Worm (Caenorhabditis elegans) whole organism, late embryonic: ENCODE data around the gene che-2.

Source experiments
- C08G9.2 ChIP-seq: sonication (generic microtip); optimal IDR thresholded peaks from 2 replicates; lab custom pipeline; 2016; ENCODE audit warnings: mild to moderate bottlenecking, missing genetic modification characterization, moderate library complexity, missing compliant biosample characterization
- T23F11.4 ChIP-seq: fragments of 200-800 bp; sonication (Bioruptor generic); optimal IDR thresholded peaks from 2 replicates; lab custom pipeline; 2018; ENCODE audit warnings: mild to moderate bottlenecking, missing genetic modification characterization, missing compliant biosample characterization
- ceh-14 ChIP-seq: sonication (generic microtip); optimal IDR thresholded peaks from 2 replicates; lab custom pipeline; 2016; ENCODE audit warnings: missing genotype, missing genetic modification characterization, missing compliant biosample characterization
- ceh-2 ChIP-seq: sonication (generic microtip); optimal IDR thresholded peaks from 2 replicates; lab custom pipeline; 2016; ENCODE audit warnings: missing genotype, missing genetic modification characterization, missing compliant biosample characterization
- ceh-22 ChIP-seq: sonication (generic microtip); optimal IDR thresholded peaks from 2 replicates; lab custom pipeline; 2017; ENCODE audit warnings: missing biosample characterization, missing genetic modification characterization
- ceh-24 ChIP-seq: sonication (generic microtip); optimal IDR thresholded peaks from 2 replicates; lab custom pipeline; 2016; ENCODE audit warnings: mild to moderate bottlenecking, missing genetic modification characterization, missing compliant biosample characterization
- ceh-31 ChIP-seq: sonication (generic microtip); optimal IDR thresholded peaks from 2 replicates; lab custom pipeline; 2016; ENCODE audit warnings: missing genetic modification characterization, missing compliant biosample characterization
- ceh-34 ChIP-seq: sonication (generic microtip); optimal IDR thresholded peaks from 2 replicates; lab custom pipeline; 2016; ENCODE audit warnings: mild to moderate bottlenecking, missing genetic modification characterization, missing compliant biosample characterization
- ceh-6 ChIP-seq: fragments of 200-800 bp; sonication (Bioruptor generic); optimal IDR thresholded peaks from 2 replicates; lab custom pipeline; 2018; ENCODE audit warnings: mild to moderate bottlenecking, missing genetic modification characterization, missing compliant biosample characterization
- ceh-9 ChIP-seq: sonication (generic microtip); optimal IDR thresholded peaks from 2 replicates; lab custom pipeline; 2016; ENCODE audit warnings: mild to moderate bottlenecking, missing genetic modification characterization, inconsistent platforms, missing compliant biosample characterization
- che-1 ChIP-seq: sonication (generic microtip); optimal IDR thresholded peaks from 2 replicates; lab custom pipeline; 2016; ENCODE audit warnings: mild to moderate bottlenecking, missing genetic modification characterization, missing compliant biosample characterization
- dmd-4 ChIP-seq: sonication (generic microtip); optimal IDR thresholded peaks from 2 replicates; lab custom pipeline; 2016; ENCODE audit warnings: borderline replicate concordance, missing genetic modification characterization, missing compliant biosample characterization
- dve-1 ChIP-seq: sonication (generic microtip); optimal IDR thresholded peaks from 2 replicates; lab custom pipeline; 2017; ENCODE audit warnings: antibody characterized with exemption, mild to moderate bottlenecking, missing genetic modification characterization, missing compliant biosample characterization
- elt-2 ChIP-seq: sonication (generic microtip); optimal IDR thresholded peaks from 2 replicates; lab custom pipeline; 2016; ENCODE audit warnings: missing genetic modification reagents, missing genetic modification characterization, missing compliant biosample characterization
- elt-4 ChIP-seq: sonication (generic microtip); optimal IDR thresholded peaks from 2 replicates; lab custom pipeline; 2016; ENCODE audit warnings: missing genetic modification characterization, missing compliant biosample characterization
- ets-4 ChIP-seq: sonication (generic microtip); optimal IDR thresholded peaks from 2 replicates; lab custom pipeline; 2016; ENCODE audit warnings: missing genetic modification characterization, missing compliant biosample characterization
- eyg-1 ChIP-seq: sonication (generic microtip); optimal IDR thresholded peaks from 2 replicates; lab custom pipeline; 2016; ENCODE audit warnings: missing genotype, missing genetic modification characterization, missing compliant biosample characterization
- fkh-6 ChIP-seq: sonication (generic microtip); optimal IDR thresholded peaks from 2 replicates; lab custom pipeline; 2016; ENCODE audit warnings: missing genetic modification characterization, missing compliant biosample characterization
- hlh-15 ChIP-seq: sonication (generic microtip); optimal IDR thresholded peaks from 2 replicates; lab custom pipeline; 2016; ENCODE audit warnings: missing genetic modification characterization, missing compliant biosample characterization
- hlh-6 ChIP-seq: sonication (generic microtip); optimal IDR thresholded peaks from 2 replicates; lab custom pipeline; 2016; ENCODE audit warnings: missing genotype, missing genetic modification characterization, missing compliant biosample characterization
- lim-6 ChIP-seq: sonication (generic microtip); optimal IDR thresholded peaks from 2 replicates; lab custom pipeline; 2016; ENCODE audit warnings: missing genetic modification characterization, missing compliant biosample characterization
- madf-2 ChIP-seq: sonication (generic microtip); optimal IDR thresholded peaks from 2 replicates; lab custom pipeline; 2017; ENCODE audit warnings: missing genetic modification characterization, missing compliant biosample characterization
- nfya-1 ChIP-seq: sonication (generic microtip); optimal IDR thresholded peaks from 2 replicates; lab custom pipeline; 2017; ENCODE audit warnings: missing genetic modification characterization, mild to moderate bottlenecking, missing compliant biosample characterization, antibody characterized with exemption, moderate library complexity
- nhr-11 ChIP-seq: fragments of 150-350 bp; optimal IDR thresholded peaks from 2 replicates; lab custom pipeline; 2014; ENCODE audit warnings: missing biosample characterization, missing genetic modification characterization
- nhr-232 ChIP-seq: sonication (generic microtip); optimal IDR thresholded peaks from 2 replicates; lab custom pipeline; 2016; ENCODE audit warnings: missing genetic modification characterization, missing compliant biosample characterization
- npax-4 ChIP-seq: sonication (generic microtip); optimal IDR thresholded peaks from 2 replicates; lab custom pipeline; 2016; ENCODE audit warnings: missing genetic modification characterization, missing compliant biosample characterization
- odd-2 ChIP-seq: sonication (generic microtip); optimal IDR thresholded peaks from 2 replicates; lab custom pipeline; 2017; ENCODE audit warnings: antibody characterized with exemption, mild to moderate bottlenecking, missing genetic modification characterization, missing compliant biosample characterization
- pax-1 ChIP-seq: fragments of 150-350 bp; optimal IDR thresholded peaks from 2 replicates; lab custom pipeline; 2014; ENCODE audit warnings: missing biosample characterization, missing genetic modification characterization
- pha-2 ChIP-seq: sonication (generic microtip); optimal IDR thresholded peaks from 2 replicates; lab custom pipeline; 2017; ENCODE audit warnings: mild to moderate bottlenecking, missing genetic modification characterization, missing compliant biosample characterization
- pqm-1 ChIP-seq: sonication (generic microtip); optimal IDR thresholded peaks from 2 replicates; lab custom pipeline; 2016; ENCODE audit warnings: missing genetic modification characterization, missing compliant biosample characterization
- ref-2 ChIP-seq: sonication (generic microtip); optimal IDR thresholded peaks from 2 replicates; lab custom pipeline; 2016; ENCODE audit warnings: missing genetic modification characterization, missing compliant biosample characterization
- sox-2 ChIP-seq: fragments of 200-800 bp; sonication (Bioruptor generic); IDR thresholded peaks from 2 replicates; pipeline ENCODE4 v1.3.6; 2022; ENCODE audit warnings: missing genetic modification reagents, missing genetic modification characterization, missing compliant biosample characterization
- syd-9 ChIP-seq: sonication (generic microtip); optimal IDR thresholded peaks from 2 replicates; lab custom pipeline; 2016; ENCODE audit warnings: mild to moderate bottlenecking, missing genetic modification characterization, moderate library complexity, missing compliant biosample characterization
- tbx-2 ChIP-seq: sonication (generic microtip); optimal IDR thresholded peaks from 2 replicates; lab custom pipeline; 2016; ENCODE audit warnings: missing genetic modification characterization, missing compliant biosample characterization
- unc-42 ChIP-seq: sonication (generic microtip); optimal IDR thresholded peaks from 2 replicates; lab custom pipeline; 2016; ENCODE audit warnings: missing genotype, missing genetic modification characterization, missing compliant biosample characterization
- unc-86 ChIP-seq: sonication (generic microtip); optimal IDR thresholded peaks from 2 replicates; lab custom pipeline; 2016; ENCODE audit warnings: missing genetic modification characterization, missing compliant biosample characterization

The che-2 gene

DNA sequence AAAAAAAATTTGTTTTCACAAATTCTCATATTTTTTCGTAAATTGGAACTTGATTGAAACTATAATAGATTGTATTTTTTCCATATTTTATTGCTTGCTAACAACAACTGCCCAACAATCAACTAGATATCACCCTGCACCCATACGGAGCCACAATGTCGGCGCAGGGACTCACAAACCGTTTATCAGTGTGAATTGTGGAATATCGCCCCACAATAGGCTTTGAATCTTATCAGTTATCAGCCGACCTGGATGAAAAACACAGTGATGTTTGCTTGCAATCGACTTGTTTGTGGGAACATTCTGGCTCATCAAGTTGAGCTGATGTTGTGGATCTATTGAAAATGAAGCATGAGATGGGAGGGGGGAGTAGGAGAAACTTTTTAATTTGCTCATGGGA lies 42.2 kb upstream of the che-2 start:
- TF ChIP-seq ceh-9 (tag; lab: Kevin White, UChicago) (no peak), odd-2 (tag; lab: Kevin White, UChicago) (no peak), eyg-1 (tag; lab: Kevin White, UChicago) (no peak), unc-42 (tag; lab: Kevin White, UChicago) (no peak), ceh-34 (no peak), unc-86 (tag; lab: Kevin White, UChicago) (no peak), nhr-11 (tag; lab: Kevin White, UChicago) (no peak), T23F11.4 (GFP tag; lab: Kevin White, UChicago) (no peak)

DNA sequence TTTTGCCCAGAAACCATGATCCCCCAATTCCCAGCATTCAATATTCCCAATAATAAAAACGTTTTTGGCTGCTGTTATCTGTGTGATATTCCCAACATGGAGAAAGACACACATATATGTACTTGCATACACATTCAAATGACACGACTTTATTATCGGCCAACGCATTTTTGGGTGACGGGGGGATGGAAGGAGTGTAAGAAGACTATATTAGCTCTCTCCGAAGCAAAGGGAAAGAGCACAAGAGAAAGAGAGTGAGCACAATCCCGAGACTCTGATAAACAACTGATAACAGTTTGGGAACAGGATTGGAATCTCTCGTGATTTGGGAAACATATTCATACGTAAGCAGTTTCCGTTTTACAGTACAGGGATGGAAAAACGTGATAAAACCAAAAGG lies 40.8 kb upstream of the che-2 start:
- TF ChIP-seq ceh-24 (no peak), elt-2 (peak; percentile 69)

DNA sequence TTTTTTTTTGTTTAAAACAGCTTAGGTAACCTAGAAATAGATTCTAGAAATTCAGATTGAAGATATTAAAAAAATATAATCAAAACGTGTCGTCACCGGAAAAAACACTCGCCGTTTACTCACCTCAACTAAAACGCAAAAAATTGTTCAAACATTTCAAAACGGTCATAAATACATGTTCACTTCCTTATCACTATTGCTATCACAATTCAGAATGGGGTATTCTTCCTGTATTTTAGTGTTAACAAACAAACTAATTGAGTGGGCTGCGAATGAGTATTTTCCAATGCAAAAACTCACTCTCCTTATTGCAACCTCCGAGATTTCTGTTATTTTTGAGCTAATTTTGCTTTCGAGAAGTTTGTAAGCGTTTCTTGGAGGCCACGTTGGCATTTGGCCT lies 31.4 kb upstream of the che-2 start, which contains the start of gene F52D1.2:
F52D1.2 (minus strand) TSS at position 393 of the 400 bp plus-strand sequence.
- TF ChIP-seq ceh-34: no peak
- TF ChIP-seq lim-6 (tag; lab: Kevin White, UChicago): no peak
- TF ChIP-seq che-1 (tag; lab: Kevin White, UChicago): no peak
- TF ChIP-seq ets-4 (tag; lab: Kevin White, UChicago): no peak
- TF ChIP-seq ceh-2: no peak
- no peak for TF ChIP-seq ceh-14 (tag; lab: Kevin White, UChicago)
- no peak for TF ChIP-seq tbx-2 (tag; lab: Kevin White, UChicago)
- TF ChIP-seq nhr-232 (tag; lab: Kevin White, UChicago): no peak
- TF ChIP-seq npax-4 (tag; lab: Kevin White, UChicago): no peak
- TF ChIP-seq nhr-11 (tag; lab: Kevin White, UChicago): no peak
- no peak for TF ChIP-seq hlh-6 (tag; lab: Kevin White, UChicago)
- TF ChIP-seq elt-4 (tag; lab: Kevin White, UChicago): no peak
- TF ChIP-seq syd-9 (tag; lab: Kevin White, UChicago): no peak
- no peak for TF ChIP-seq hlh-15

DNA sequence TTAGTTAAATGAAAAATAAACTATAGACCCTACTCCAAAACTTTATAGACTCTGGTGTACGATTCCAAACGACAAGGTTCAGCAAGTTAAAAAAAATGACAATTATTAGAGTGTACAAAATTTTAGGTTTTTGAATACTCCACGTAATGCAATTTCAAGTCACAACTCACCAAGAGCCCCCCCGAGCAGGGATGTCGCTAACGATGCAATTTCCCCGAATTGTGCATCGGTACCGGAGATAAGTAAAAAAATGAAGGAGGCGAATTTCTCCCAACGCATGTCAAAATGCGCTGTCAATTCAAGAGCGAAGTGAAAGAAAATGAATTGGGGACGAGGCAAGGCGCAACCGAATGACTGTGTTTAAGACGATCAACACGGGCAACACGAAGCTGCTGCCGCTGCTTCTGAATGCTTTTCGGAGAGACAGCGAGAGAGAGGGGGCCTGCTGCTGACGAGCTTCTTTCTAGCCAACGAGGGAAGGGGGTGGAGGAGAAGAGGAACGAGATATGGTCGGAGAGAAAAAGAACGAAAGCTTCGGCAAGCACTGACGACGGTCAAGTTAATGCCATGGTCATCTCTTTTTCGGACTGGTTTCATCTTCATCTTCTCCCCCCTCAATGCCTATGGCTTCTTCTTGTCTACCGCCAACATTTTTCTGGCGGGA lies 24.0 kb upstream of the che-2 start, which contains the start of gene abu-12:
abu-12 (minus strand) TSS at position 472 of the 664 bp plus-strand sequence.
- TF ChIP-seq dve-1: no peak
- TF ChIP-seq nfya-1 (tag; lab: Kevin White, UChicago): no peak
- TF ChIP-seq nhr-11 (tag; lab: Kevin White, UChicago): no peak
- TF ChIP-seq madf-2 (tag; lab: Kevin White, UChicago): no peak
- TF ChIP-seq pax-1 (tag; lab: Kevin White, UChicago): no peak
- TF ChIP-seq ceh-34: no peak
- TF ChIP-seq unc-86 (tag; lab: Kevin White, UChicago): no peak
- TF ChIP-seq ceh-31 (tag; lab: Kevin White, UChicago): no peak
- no peak for TF ChIP-seq C08G9.2 (tag; lab: Kevin White, UChicago)
- TF ChIP-seq hlh-6 (tag; lab: Kevin White, UChicago): peak; percentile 46
- TF ChIP-seq ref-2 (tag; lab: Kevin White, UChicago): peak; percentile 2
- TF ChIP-seq elt-4 (tag; lab: Kevin White, UChicago): no peak
- TF ChIP-seq ceh-6 (GFP tag; lab: Kevin White, UChicago): no peak

DNA sequence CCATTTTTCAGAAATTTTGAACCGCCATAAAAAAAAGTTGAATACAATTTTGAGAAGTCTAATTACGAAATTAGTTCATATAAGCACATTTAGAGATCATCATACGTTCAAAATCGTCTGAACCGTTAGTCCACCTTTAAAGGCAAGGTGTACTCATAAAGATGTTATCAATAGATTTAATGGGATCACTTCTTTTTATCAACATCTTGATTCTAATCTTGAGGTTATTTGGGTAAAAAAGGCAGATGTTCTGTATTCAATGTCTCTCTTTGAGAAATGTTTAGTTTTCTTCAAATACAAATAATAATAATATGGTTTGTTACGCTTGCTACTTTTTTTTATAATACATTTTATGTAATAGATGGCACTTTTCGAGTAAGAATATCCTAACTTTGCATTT lies 21.9 kb upstream of the che-2 start:
- TF ChIP-seq dmd-4 (tag; lab: Kevin White, UChicago) (no peak), unc-86 (tag; lab: Kevin White, UChicago) (no peak), pqm-1 (tag; lab: Kevin White, UChicago) (no peak), ceh-6 (GFP tag; lab: Kevin White, UChicago) (no peak), ceh-22 (no peak), T23F11.4 (GFP tag; lab: Kevin White, UChicago) (no peak), elt-4 (tag; lab: Kevin White, UChicago) (no peak), pha-2 (tag; lab: Kevin White, UChicago) (no peak), sox-2 (GFP tag; lab: Robert Waterston, UW) (no peak), fkh-6 (tag; lab: Kevin White, UChicago) (no peak), ceh-31 (tag; lab: Kevin White, UChicago) (no peak)
